Fruit fly (Drosophila melanogaster) Kc167 (cell line): ENCODE data around the gene CG13850.

Experiments
- Myc ChIP-seq: fragments of >200 bp; optimal IDR thresholded peaks from 2 replicates; lab custom pipeline; 2017; ENCODE audit warnings: missing external identifiers
- Sin3A ChIP-seq: fragments of >200 bp; optimal IDR thresholded peaks from 2 replicates; lab custom pipeline; 2018; ENCODE audit warnings: missing external identifiers
- h ChIP-seq: fragments of >200 bp; optimal IDR thresholded peaks from 3 replicates; lab custom pipeline; 2018; ENCODE audit warnings: missing external identifiers
- insv ChIP-seq: fragments of >200 bp; optimal IDR thresholded peaks from 3 replicates; lab custom pipeline; 2018; ENCODE audit warnings: missing external identifiers
- psq ChIP-seq: fragments of >200 bp; optimal IDR thresholded peaks from 2 replicates; lab custom pipeline; 2017; ENCODE audit warnings: missing external identifiers
- ttk ChIP-seq: sonication (Bioruptor generic); optimal IDR thresholded peaks from 2 replicates; lab custom pipeline; 2017; ENCODE audit warnings: missing external identifiers

Gene CG13850

DNA sequence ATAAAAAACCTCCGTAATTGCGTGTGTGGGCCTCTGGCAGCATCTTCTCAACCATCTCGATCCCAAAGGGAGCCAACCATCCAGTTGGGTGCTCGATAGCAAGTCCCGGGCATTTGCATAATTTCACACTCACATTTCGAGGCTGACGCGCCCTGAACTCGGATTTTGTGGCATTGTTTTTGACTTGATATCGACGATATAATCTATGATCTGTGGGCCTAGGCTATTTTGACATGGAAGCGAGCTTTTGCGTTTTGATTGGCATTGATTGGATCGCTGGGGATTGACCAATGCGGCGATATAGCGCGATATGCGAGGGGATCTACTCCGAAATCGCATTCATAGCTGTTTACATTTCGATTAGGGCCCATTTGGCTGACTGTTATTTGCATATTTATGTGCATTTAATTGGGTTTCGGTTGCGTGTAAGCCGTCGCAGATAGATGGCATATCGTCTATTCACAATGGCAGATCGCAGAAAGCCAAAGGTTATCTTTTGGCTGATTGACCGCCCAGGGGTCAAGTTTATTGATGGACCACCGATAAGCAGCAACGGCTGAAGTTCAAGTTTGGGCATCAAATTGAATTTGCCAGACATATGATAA, 21.6 kb upstream of the CG13850 start:
- TF ChIP-seq psq (lab: Kevin White, UChicago) (no peak), Myc (no peak), insv (no peak), ttk (lab: Kevin White, UChicago) (no peak), Sin3A (lab: Kevin White, UChicago) (no peak), h (lab: Kevin White, UChicago) (no peak)

dm6 chr3R:22424602-22425190, 14.0 kb upstream of the CG13850 start, which contains the start of gene pinta:
Gene pinta (minus strand): TSS chr3R:22424929.
- TF ChIP-seq Sin3A (lab: Kevin White, UChicago) (no peak), ttk (lab: Kevin White, UChicago) (no peak), insv (no peak), h (lab: Kevin White, UChicago) (no peak), psq (lab: Kevin White, UChicago) (no peak), Myc (no peak)

DNA sequence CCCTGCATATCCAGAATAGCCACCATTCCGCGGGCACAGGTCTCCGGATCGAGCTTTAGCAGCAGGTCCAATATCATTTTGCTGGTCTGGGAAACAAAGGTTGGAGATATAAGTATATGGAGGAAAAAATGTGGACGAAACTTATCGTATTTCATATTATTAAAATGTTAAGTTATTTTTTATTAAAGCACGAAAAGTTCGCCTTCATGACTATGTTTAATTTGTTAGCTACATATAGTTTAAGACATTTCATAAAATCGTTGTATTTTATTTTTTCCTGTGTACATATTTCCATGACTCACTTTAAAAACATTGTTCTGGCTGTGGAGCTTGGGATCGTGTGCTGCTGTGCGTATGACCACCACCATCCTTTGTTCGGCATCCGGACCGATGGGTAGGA, 13.3 kb upstream of the CG13850 start:
- TF ChIP-seq Sin3A (lab: Kevin White, UChicago) (no peak), ttk (lab: Kevin White, UChicago) (no peak), Myc (no peak), insv (no peak), psq (lab: Kevin White, UChicago) (no peak), h (lab: Kevin White, UChicago) (no peak)

- TF ChIP-seq h (lab: Kevin White, UChicago) = no peak
- no peak for TF ChIP-seq ttk (lab: Kevin White, UChicago)
- no peak for TF ChIP-seq Sin3A (lab: Kevin White, UChicago)
- TF ChIP-seq psq (lab: Kevin White, UChicago) = no peak
Measured at dm6 chr3R:22421618-22422017, 10.9 kb upstream of the CG13850 start.

DNA sequence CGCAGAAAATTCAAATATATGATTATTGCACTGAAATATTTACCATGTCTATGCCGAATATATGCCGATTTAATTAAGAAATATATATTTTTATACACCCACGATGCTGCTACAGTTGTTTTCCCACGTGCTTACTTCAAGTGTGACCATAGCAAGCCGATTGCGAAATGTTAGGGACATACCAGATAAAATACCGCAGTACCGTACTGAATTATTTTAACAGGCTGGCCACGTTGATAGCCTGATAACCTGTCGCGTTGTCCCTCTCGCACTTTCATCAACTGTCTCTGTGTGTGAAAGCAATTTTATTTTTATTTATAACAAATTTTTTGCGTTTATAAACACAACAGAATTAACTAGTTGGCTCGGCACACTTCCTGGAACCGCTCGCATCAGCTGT, 10.2 kb upstream of the CG13850 start, which contains the start of the genes Nop56 and mats:
TSS of gene Nop56 (minus strand) at position 158 of the 400 bp plus-strand sequence.
TSS of gene mats (plus strand) at position 251 of the 400 bp plus-strand sequence.
- TF ChIP-seq h (lab: Kevin White, UChicago) = no peak
- TF ChIP-seq insv = no peak
- TF ChIP-seq Sin3A (lab: Kevin White, UChicago) = no peak
- no peak for TF ChIP-seq psq (lab: Kevin White, UChicago)
- TF ChIP-seq ttk (lab: Kevin White, UChicago) = no peak
- no peak for TF ChIP-seq Myc

dm6 chr3R:22411879-22412587, 1.3 kb upstream of the CG13850 start:
- TF ChIP-seq Myc = no peak
- no peak for TF ChIP-seq psq (lab: Kevin White, UChicago)
- no peak for TF ChIP-seq h (lab: Kevin White, UChicago)
- no peak for TF ChIP-seq ttk (lab: Kevin White, UChicago)
- no peak for TF ChIP-seq insv
- no peak for TF ChIP-seq Sin3A (lab: Kevin White, UChicago)

dm6 chr3R:22405639-22406038, 5.1 kb downstream of the CG13850 start, which contains the start of gene CG13855:
Gene CG13855 (plus strand): TSS chr3R:22405939.
- no peak for TF ChIP-seq Myc
- no peak for TF ChIP-seq insv
- TF ChIP-seq h (lab: Kevin White, UChicago) = no peak
- no peak for TF ChIP-seq ttk (lab: Kevin White, UChicago)
- TF ChIP-seq psq (lab: Kevin White, UChicago) = no peak
- no peak for TF ChIP-seq Sin3A (lab: Kevin White, UChicago)

DNA sequence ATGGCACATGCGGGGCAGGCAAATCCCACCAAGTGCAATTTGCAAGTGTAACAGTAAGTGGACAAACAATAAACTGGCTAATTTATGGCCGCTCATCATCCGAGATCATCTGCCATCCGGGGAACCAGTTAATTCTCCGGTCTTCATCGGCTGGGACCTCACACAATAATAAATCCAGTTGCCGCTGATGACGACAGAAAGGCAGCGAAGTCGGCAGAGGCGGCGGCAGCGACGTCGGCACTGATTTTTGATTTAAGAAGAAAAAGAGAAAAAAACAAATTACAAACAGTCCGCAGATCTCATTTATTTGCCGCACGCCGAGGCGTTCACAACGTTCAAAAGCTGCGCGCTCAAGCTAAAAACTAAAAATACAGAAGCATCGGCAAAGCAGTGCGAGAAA, 8.4 kb downstream of the CG13850 start, which contains the start of gene CG13856:
TSS of gene CG13856 (plus strand) at position 301 of the 400 bp plus-strand sequence.
- TF ChIP-seq insv (no peak), Myc (no peak), Sin3A (lab: Kevin White, UChicago) (no peak), h (lab: Kevin White, UChicago) (no peak), ttk (lab: Kevin White, UChicago) (no peak), psq (lab: Kevin White, UChicago) (no peak)

dm6 chr3R:22400246-22400645, 10.5 kb downstream of the CG13850 start:
- TF ChIP-seq ttk (lab: Kevin White, UChicago) = no peak
- TF ChIP-seq psq (lab: Kevin White, UChicago) = no peak
- no peak for TF ChIP-seq insv
- TF ChIP-seq h (lab: Kevin White, UChicago) = no peak
- no peak for TF ChIP-seq Sin3A (lab: Kevin White, UChicago)
- TF ChIP-seq Myc = no peak

DNA sequence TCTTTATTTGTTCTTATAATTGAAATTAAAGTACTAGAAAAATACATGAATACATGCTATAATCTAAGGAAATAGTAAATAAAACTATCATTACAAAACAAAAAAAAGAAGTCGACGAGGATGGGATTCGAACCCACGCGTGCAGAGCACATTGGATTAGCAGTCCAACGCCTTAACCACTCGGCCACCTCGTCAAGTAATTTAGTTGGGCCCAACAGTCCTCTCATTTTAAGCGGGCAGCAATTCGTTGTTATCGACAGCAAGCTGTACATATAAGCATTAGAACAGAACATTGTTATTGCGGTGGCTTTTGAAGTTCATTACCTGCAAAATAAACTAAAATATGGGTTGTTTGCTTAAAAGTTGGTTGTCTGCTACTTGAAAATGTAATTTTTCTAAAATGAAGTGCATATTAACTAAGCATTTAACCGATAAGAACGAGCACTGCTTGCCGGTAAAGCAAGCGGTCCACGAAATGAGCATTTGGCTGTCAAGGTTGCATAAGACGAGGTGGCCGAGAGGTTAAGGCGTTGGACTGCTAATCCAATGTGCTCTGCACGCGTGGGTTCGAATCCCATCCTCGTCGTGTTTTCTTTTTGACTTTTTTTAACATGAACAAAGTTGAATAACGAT, 13.5 kb downstream of the CG13850 start:
- no peak for TF ChIP-seq insv
- no peak for TF ChIP-seq psq (lab: Kevin White, UChicago)
- TF ChIP-seq h (lab: Kevin White, UChicago) = no peak
- TF ChIP-seq ttk (lab: Kevin White, UChicago) = no peak
- TF ChIP-seq Sin3A (lab: Kevin White, UChicago) = no peak
- no peak for TF ChIP-seq Myc

DNA sequence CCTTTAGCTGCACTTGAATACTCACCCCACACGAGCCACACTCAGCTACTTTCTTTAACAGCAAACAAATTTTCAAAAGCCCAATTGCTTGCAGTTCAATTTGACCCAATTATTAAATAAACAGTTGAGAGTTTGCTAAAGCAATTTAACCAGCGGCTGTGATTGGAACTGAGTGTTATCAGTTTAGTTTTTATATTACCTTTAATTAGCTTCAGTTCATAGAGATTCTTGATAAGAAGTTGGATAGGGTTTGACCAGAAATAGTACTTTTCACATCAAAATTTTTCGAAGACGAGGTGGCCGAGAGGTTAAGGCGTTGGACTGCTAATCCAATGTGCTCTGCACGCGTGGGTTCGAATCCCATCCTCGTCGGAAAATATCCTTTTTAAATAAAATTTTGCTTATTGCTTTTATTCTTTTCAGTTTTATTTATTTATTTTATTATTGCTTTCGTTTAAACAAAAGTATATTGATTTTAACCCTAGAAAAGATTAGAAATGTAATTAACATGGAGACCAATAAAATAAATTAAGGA, 14.4 kb downstream of the CG13850 start:
- TF ChIP-seq insv = no peak
- no peak for TF ChIP-seq ttk (lab: Kevin White, UChicago)
- no peak for TF ChIP-seq psq (lab: Kevin White, UChicago)
- no peak for TF ChIP-seq Sin3A (lab: Kevin White, UChicago)
- TF ChIP-seq h (lab: Kevin White, UChicago) = no peak
- no peak for TF ChIP-seq Myc
